Worm (Caenorhabditis elegans) whole organism, late embryonic: ENCODE results near the gene C16D9.5.

Experiments used
- ceh-30 ChIP-seq: fragments of 150-350 bp; optimal IDR thresholded peaks from 2 replicates; lab custom pipeline; 2014; ENCODE audit warnings: missing biosample characterization, missing genetic modification characterization
- eyg-1 ChIP-seq: sonication (generic microtip); optimal IDR thresholded peaks from 2 replicates; lab custom pipeline; 2016; ENCODE audit warnings: missing genotype, missing genetic modification characterization, missing compliant biosample characterization
- fkh-10 ChIP-seq: fragments of 150-350 bp; optimal IDR thresholded peaks from 2 replicates; lab custom pipeline; 2014; ENCODE audit warnings: missing biosample characterization, missing genetic modification reagents, missing genetic modification characterization
- fkh-6 ChIP-seq: sonication (generic microtip); optimal IDR thresholded peaks from 2 replicates; lab custom pipeline; 2016; ENCODE audit warnings: missing genetic modification characterization, missing compliant biosample characterization
- lim-6 ChIP-seq: sonication (generic microtip); optimal IDR thresholded peaks from 2 replicates; lab custom pipeline; 2016; ENCODE audit warnings: missing genetic modification characterization, missing compliant biosample characterization
- npax-4 ChIP-seq: sonication (generic microtip); optimal IDR thresholded peaks from 2 replicates; lab custom pipeline; 2016; ENCODE audit warnings: missing genetic modification characterization, missing compliant biosample characterization
- pha-2 ChIP-seq: sonication (generic microtip); optimal IDR thresholded peaks from 2 replicates; lab custom pipeline; 2017; ENCODE audit warnings: mild to moderate bottlenecking, missing genetic modification characterization, missing compliant biosample characterization
- pha-4 ChIP-seq: fragments of 150-350 bp; optimal IDR thresholded peaks from 2 replicates; lab custom pipeline; 2018; ENCODE audit warnings: missing biosample characterization, missing genetic modification reagents, missing genetic modification characterization
- tbx-7 ChIP-seq: sonication (generic microtip); optimal IDR thresholded peaks from 2 replicates; lab custom pipeline; 2016; ENCODE audit warnings: missing genotype, missing genetic modification characterization, missing compliant biosample characterization
- unc-86 ChIP-seq: sonication (generic microtip); optimal IDR thresholded peaks from 2 replicates; lab custom pipeline; 2016; ENCODE audit warnings: missing genetic modification characterization, missing compliant biosample characterization

DNA sequence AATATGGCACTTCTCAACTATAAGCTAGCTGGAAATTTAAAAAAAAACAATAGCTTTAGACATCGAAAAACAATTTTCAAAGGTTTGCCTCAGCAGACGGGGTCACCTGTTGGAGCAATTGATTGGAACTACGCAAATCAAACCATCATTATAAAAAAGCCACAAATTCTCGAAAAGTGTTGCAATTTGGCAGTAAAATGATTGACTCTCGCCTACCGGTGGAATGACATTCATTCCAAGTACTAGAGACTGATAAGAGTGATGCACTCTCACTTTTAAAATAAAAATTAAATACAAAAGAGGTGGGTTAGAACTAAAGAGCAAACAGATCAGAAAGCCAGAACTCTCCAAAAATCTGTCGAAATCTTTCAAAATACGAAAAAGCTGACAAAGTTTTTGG lies 40.1 kb upstream of the C16D9.5 start:
- TF ChIP-seq fkh-6 (tag; lab: Kevin White, UChicago) (no peak), pha-2 (tag; lab: Kevin White, UChicago) (no peak), fkh-10 (GFP tag; lab: Kevin White, UChicago) (no peak), eyg-1 (tag; lab: Kevin White, UChicago) (no peak), tbx-7 (tag; lab: Kevin White, UChicago) (no peak), npax-4 (tag; lab: Kevin White, UChicago) (no peak), unc-86 (tag; lab: Kevin White, UChicago) (no peak), ceh-30 (no peak), pha-4 (tag; lab: Kevin White, UChicago) (no peak), lim-6 (tag; lab: Kevin White, UChicago) (no peak)
